Worm (Caenorhabditis elegans) whole organism, mixed stage, embryonic: ENCODE results near the gene F13H10.5.

Source experiments
- ces-1 ChIP-seq: fragments of 150-350 bp; optimal IDR thresholded peaks from 2 replicates; lab custom pipeline; 2014; ENCODE audit warnings: missing biosample characterization, missing genetic modification reagents, missing genetic modification characterization
- snpc-4 ChIP-seq: fragments of 150-350 bp; optimal IDR thresholded peaks from 2 replicates; lab custom pipeline; 2014; ENCODE audit warnings: missing biosample characterization, missing genetic modification characterization

- no peak for TF ChIP-seq snpc-4 (tag; lab: Kevin White, UChicago)
- TF ChIP-seq ces-1 (GFP tag; lab: Kevin White, UChicago) = no peak
These were observed 14.8 kb upstream of the F13H10.5 start for ce11 chrIV:10975968-10976367.
